Worm (Caenorhabditis elegans): ENCODE results near the gene B0507.4.
A peak's percentile ranks its signal among the peaks of the same experiment; 100 is the strongest.
"Not testable (repeated sequence)": the region's sequence is repeated elsewhere in the genome, so short reads cannot be mapped to it uniquely, and the experiment has no call there.

The B0507.4 gene

DNA sequence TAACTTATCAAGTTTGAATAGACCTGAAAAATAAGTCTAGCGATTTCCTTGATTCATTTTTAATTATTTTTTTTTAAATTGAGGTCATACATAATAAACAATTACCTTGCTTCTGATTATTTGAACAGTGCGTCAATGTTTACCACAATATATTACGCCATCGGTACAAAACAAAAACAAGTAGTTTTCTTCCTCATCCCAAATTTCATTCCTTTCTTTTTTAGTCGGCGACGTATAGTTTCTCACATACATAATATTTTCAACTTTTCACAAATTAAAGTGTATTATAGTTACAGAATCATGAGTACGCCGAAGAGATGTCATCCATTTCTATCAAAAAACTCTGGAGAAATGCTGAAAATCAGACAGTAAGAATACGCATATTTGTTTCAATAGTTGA lies 28.5 kb upstream of the B0507.4 start, which contains the start of gene droe-8:
Gene droe-8 (plus strand): TSS at position 301 of the 400 bp plus-strand sequence.
- TF ChIP-seq egl-27 (tag; optimal IDR thresholded peaks at IDR 0.05); nhr-10 (tag; optimal IDR thresholded peaks at IDR 0.05); lin-13 (GFP tag; optimal IDR thresholded peaks at IDR 0.05): not testable (repeated sequence)

DNA sequence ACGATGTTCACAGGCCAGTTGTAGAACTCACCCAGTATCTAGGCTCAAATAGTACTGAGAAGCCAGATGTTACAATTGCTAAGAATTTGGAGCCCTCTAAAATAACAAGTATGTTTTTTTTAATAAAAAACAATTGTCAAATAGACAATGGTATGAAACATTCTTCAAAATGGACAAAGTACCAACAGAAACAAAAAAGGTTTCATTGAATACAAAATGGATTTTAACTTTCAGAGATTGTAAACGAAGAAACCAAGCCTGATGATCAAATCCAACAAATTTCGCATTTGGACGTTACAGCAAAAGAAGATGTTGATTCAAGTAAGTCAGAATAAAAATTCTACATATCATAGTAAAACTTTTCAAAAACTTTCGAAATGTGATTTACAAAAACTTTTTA lies 27.7 kb upstream of the B0507.4 start, which contains the start of gene ZC196.9:
Gene ZC196.9 (minus strand): TSS at position 101 of the 400 bp plus-strand sequence.
- TF ChIP-seq nhr-25 (tag; optimal IDR thresholded peaks at IDR 0.05), result no peak

DNA sequence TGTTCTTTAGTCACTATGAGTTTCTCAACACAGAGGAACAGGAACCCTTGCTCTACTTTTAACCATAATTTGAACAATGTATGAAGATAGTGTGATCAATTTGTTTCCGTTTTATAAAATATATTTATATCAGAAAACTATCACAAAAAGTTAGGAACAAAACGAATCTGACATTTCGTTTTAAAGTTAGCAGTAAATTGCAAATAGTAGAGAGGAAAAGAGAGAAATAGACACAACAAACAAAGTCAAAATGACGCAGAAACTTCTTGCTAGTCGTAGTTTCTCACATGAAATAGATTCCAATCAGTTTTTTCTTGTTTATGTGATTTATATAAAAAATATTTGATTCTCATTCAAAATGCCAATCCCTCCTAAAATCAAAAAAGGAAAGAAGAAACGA lies 25.7 kb upstream of the B0507.4 start, which contains the start of gene ZC196.5:
Gene ZC196.5 (plus strand): TSS at position 301 of the 400 bp plus-strand sequence.
- TF ChIP-seq unc-55 (GFP tag; optimal IDR thresholded peaks at IDR 0.05), result no peak

DNA sequence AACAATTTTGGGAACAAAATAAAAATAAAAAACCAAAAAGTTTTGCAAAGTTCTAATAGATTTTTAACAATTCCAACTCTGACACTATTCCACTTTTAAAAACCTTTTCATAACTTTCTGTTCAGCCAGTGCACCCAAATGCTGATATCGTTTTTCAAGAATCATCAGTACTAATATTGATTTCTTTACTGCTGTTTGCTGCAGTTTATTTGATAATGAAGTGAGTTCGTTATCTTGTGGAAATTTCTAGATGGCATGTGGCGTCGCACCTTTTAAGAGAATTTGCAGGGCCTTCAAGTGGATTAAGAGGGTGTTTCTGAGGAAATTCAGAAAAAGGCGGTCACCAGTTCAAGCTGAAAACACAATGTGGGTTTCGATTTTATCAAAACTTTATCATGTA lies 23.8 kb upstream of the B0507.4 start:
- TF ChIP-seq sma-9 (GFP tag; optimal IDR thresholded peaks at IDR 0.05), result no peak
- no peak for TF ChIP-seq sma-9 (tag; optimal IDR thresholded peaks at IDR 0.05)
- TF ChIP-seq lin-39 (tag; optimal IDR thresholded peaks at IDR 0.05), result no peak
- TF ChIP-seq lsy-2 (tag; optimal IDR thresholded peaks at IDR 0.05), result no peak
- no peak for TF ChIP-seq mdl-1 (tag; optimal IDR thresholded peaks at IDR 0.05)
- no peak for TF ChIP-seq nhr-77 (tag; optimal IDR thresholded peaks at IDR 0.05)
- no peak for TF ChIP-seq unc-62 (GFP tag; optimal IDR thresholded peaks at IDR 0.05)
- peak; percentile 20 for TF ChIP-seq fos-1 (tag; optimal IDR thresholded peaks at IDR 0.05)

- TF ChIP-seq fos-1 (tag; optimal IDR thresholded peaks at IDR 0.05) (peak; percentile 45), mbf-1 (tag; optimal IDR thresholded peaks at IDR 0.05) (no peak)
Observed at ce11 chrV:8732934-8733333, 21.8 kb upstream of the B0507.4 start, which contains the start of gene ZC196.4. Gene ZC196.4 (plus strand): TSS chrV:8733106.

- TF ChIP-seq sma-9 (GFP tag; optimal IDR thresholded peaks at IDR 0.05) (no peak), sma-9 (tag; optimal IDR thresholded peaks at IDR 0.05) (no peak), snpc-4 (tag; optimal IDR thresholded peaks at IDR 0.05) (no peak), nhr-6 (tag; optimal IDR thresholded peaks at IDR 0.05) (no peak), lin-13 (GFP tag; optimal IDR thresholded peaks at IDR 0.05) (no peak), unc-62 (GFP tag; optimal IDR thresholded peaks at IDR 0.05) (no peak), lin-39 (tag; optimal IDR thresholded peaks at IDR 0.05) (no peak), sma-3 (GFP tag; optimal IDR thresholded peaks at IDR 0.05) (no peak), ztf-4 (tag; optimal IDR thresholded peaks at IDR 0.05) (no peak), sem-4 (tag; optimal IDR thresholded peaks at IDR 0.05) (no peak), egl-27 (tag; optimal IDR thresholded peaks at IDR 0.05) (no peak), R02D3.7 (tag; optimal IDR thresholded peaks at IDR 0.05) (no peak), dmd-4 (tag; optimal IDR thresholded peaks at IDR 0.05) (no peak), mab-5 (tag; optimal IDR thresholded peaks at IDR 0.05) (no peak), ceh-82 (tag; optimal IDR thresholded peaks at IDR 0.05) (no peak), elt-3 (tag; optimal IDR thresholded peaks at IDR 0.05) (no peak), ZK546.5 (tag; optimal IDR thresholded peaks at IDR 0.05) (no peak), nhr-21 (tag; optimal IDR thresholded peaks at IDR 0.05) (no peak), ama-1 (optimal IDR thresholded peaks at IDR 0.05) (no peak), Y55F3AM.14 (GFP tag; optimal IDR thresholded peaks at IDR 0.05) (no peak), mdl-1 (tag; optimal IDR thresholded peaks at IDR 0.05) (no peak)
Observed at ce11 chrV:8736369-8736768, 18.4 kb upstream of the B0507.4 start, which contains the start of gene ZC196.3. Gene ZC196.3 (plus strand): TSS chrV:8736669.

DNA sequence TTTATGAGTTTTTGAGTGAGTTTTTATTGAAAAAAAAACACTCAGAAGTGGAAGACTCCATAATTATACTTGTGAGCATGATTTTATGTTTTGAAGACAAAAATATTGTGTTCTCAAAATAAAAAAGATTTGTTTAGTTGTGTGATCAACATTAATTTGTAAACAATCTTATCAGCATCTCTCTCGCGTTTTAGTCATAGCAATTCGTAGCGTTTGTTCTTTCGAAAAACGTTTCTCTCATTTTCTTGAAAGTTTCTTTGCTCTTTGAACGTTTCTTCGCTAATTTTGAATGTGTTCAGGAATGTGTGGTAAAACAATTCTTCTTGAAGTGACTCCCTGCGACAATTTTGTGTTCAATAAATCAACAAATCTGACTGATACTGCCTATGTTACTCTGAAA lies 15.6 kb upstream of the B0507.4 start, which contains the start of gene ZC196.2:
Gene ZC196.2 (plus strand): TSS at position 301 of the 400 bp plus-strand sequence.
- TF ChIP-seq nhr-12 (tag; optimal IDR thresholded peaks at IDR 0.05), result no peak
- no peak for TF ChIP-seq mbf-1 (tag; optimal IDR thresholded peaks at IDR 0.05)
- TF ChIP-seq aly-2 (tag; optimal IDR thresholded peaks at IDR 0.05), result no peak
- TF ChIP-seq lin-13 (GFP tag; optimal IDR thresholded peaks at IDR 0.05), result no peak
- TF ChIP-seq nhr-10 (tag; optimal IDR thresholded peaks at IDR 0.05), result no peak
- TF ChIP-seq ceh-16 (tag; optimal IDR thresholded peaks at IDR 0.05), result no peak
- no peak for TF ChIP-seq alr-1 (tag; optimal IDR thresholded peaks at IDR 0.05)
- TF ChIP-seq mab-5 (tag; optimal IDR thresholded peaks at IDR 0.05), result no peak
- no peak for TF ChIP-seq unc-39 (tag; optimal IDR thresholded peaks at IDR 0.05)
- no peak for TF ChIP-seq gmeb-1 (tag; optimal IDR thresholded peaks at IDR 0.05)
- no peak for TF ChIP-seq zag-1 (tag; optimal IDR thresholded peaks at IDR 0.05)
- no peak for TF ChIP-seq Y55F3AM.14 (GFP tag; optimal IDR thresholded peaks at IDR 0.05)
- TF ChIP-seq lin-39 (tag; optimal IDR thresholded peaks at IDR 0.05), result no peak
- no peak for TF ChIP-seq nhr-6 (tag; optimal IDR thresholded peaks at IDR 0.05)
- no peak for TF ChIP-seq F13H6.1 (tag; optimal IDR thresholded peaks at IDR 0.05)

Data from whole organism, L2 larva.